Fruit fly (Drosophila melanogaster) whole organism, prepupa: Measurements from ENCODE around the gene CG9133.

ENCODE experiments used
- Blimp-1 ChIP-seq: fragments of 200-800 bp; sonication (Bioruptor generic); optimal IDR thresholded peaks from 3 replicates; lab custom pipeline; 2017; ENCODE audit warnings: missing biosample characterization, missing genetic modification characterization, mild to moderate bottlenecking, moderate library complexity, missing genetic modification reagents
- CG10631 ChIP-seq: fragments of 200-800 bp; sonication (Bioruptor generic); optimal IDR thresholded peaks from 2 replicates; lab custom pipeline; 2016; ENCODE audit warnings: missing biosample characterization, missing genetic modification characterization
- CG10669 ChIP-seq: fragments of 200-800 bp; sonication (Bioruptor generic); optimal IDR thresholded peaks from 3 replicates; lab custom pipeline; 2018; ENCODE audit warnings: missing biosample characterization, mild to moderate bottlenecking, missing genetic modification characterization, moderate library complexity
- CG11294 ChIP-seq: fragments of 200-800 bp; sonication (Bioruptor generic); IDR thresholded peaks from 2 replicates; pipeline ENCODE4 v1.3.6; 2022; ENCODE audit warnings: missing biosample characterization, missing genetic modification characterization
- CG11762 ChIP-seq: fragments of 200-800 bp; sonication (Bioruptor generic); optimal IDR thresholded peaks from 3 replicates; lab custom pipeline; 2016; ENCODE audit warnings: missing biosample characterization, missing genetic modification characterization; ENCODE audit not compliant: insufficient read depth
- CG11902 ChIP-seq: fragments of 200-800 bp; sonication (Bioruptor generic); optimal IDR thresholded peaks from 3 replicates; lab custom pipeline; 2016; ENCODE audit warnings: missing biosample characterization, missing genetic modification characterization
- CG15336 ChIP-seq: fragments of 200-800 bp; sonication (Bioruptor generic); IDR thresholded peaks from 2 replicates; pipeline ENCODE4 v1.3.6; 2022; ENCODE audit warnings: missing biosample characterization, missing genetic modification characterization
- CG1621 ChIP-seq: fragments of 200-800 bp; sonication (Bioruptor generic); optimal IDR thresholded peaks from 3 replicates; lab custom pipeline; 2018; ENCODE audit warnings: missing biosample characterization, mild to moderate bottlenecking, missing genetic modification characterization
- CG3032 ChIP-seq: fragments of 200-800 bp; optimal IDR thresholded peaks from 2 replicates; lab custom pipeline; 2019; ENCODE audit warnings: missing biosample characterization, mild to moderate bottlenecking, missing genetic modification characterization, moderate library complexity
- CG31627 ChIP-seq: fragments of 200-800 bp; sonication (Bioruptor generic); optimal IDR thresholded peaks from 3 replicates; lab custom pipeline; 2016; ENCODE audit warnings: missing biosample characterization, missing genetic modification characterization
- CG32006 ChIP-seq: fragments of 200-800 bp; sonication (Bioruptor generic); optimal IDR thresholded peaks from 3 replicates; lab custom pipeline; 2017; ENCODE audit warnings: missing biosample characterization, mild to moderate bottlenecking, missing genetic modification characterization
- CG34406 ChIP-seq: fragments of 200-800 bp; sonication (Bioruptor generic); optimal IDR thresholded peaks from 3 replicates; lab custom pipeline; 2016; ENCODE audit warnings: missing biosample characterization, missing genetic modification characterization
- CG4318 ChIP-seq: fragments of 200-800 bp; sonication (Bioruptor generic); optimal IDR thresholded peaks from 3 replicates; lab custom pipeline; 2017; ENCODE audit warnings: missing biosample characterization, mild to moderate bottlenecking, missing genetic modification characterization
- CG6276 ChIP-seq: fragments of 200-800 bp; sonication (Bioruptor generic); optimal IDR thresholded peaks from 2 replicates; lab custom pipeline; 2017; ENCODE audit warnings: missing biosample characterization, mild to moderate bottlenecking, missing genetic modification characterization
- CG6792 ChIP-seq: fragments of 200-800 bp; sonication (Bioruptor generic); optimal IDR thresholded peaks from 3 replicates; lab custom pipeline; 2016; ENCODE audit warnings: missing biosample characterization, missing genetic modification characterization
- CG6808 ChIP-seq: fragments of 200-800 bp; sonication (Bioruptor generic); optimal IDR thresholded peaks from 3 replicates; lab custom pipeline; 2017; ENCODE audit warnings: missing biosample characterization, missing genetic modification characterization, mild to moderate bottlenecking, moderate library complexity, missing genetic modification reagents
- CG7368 ChIP-seq: fragments of 200-800 bp; sonication (Bioruptor generic); optimal IDR thresholded peaks from 3 replicates; lab custom pipeline; 2016; ENCODE audit warnings: missing biosample characterization, missing genetic modification characterization
- CG8119 ChIP-seq: fragments of 200-800 bp; sonication (Bioruptor generic); IDR thresholded peaks from 3 replicates; pipeline ENCODE4 v1.3.6; 2022; ENCODE audit warnings: missing biosample characterization, missing genetic modification characterization
- CG8319 ChIP-seq: fragments of 200-800 bp; sonication (Bioruptor generic); optimal IDR thresholded peaks from 3 replicates; lab custom pipeline; 2016; ENCODE audit warnings: missing biosample characterization, missing genetic modification characterization
- CG8632 ChIP-seq: fragments of 200-800 bp; sonication (Bioruptor generic); optimal IDR thresholded peaks from 3 replicates; lab custom pipeline; 2016; ENCODE audit warnings: missing biosample characterization, missing genetic modification characterization
- CG9139 ChIP-seq: fragments of 200-800 bp; sonication (Bioruptor generic); optimal IDR thresholded peaks from 3 replicates; lab custom pipeline; 2017; ENCODE audit warnings: missing biosample characterization, mild to moderate bottlenecking, missing genetic modification characterization
- Eip75B ChIP-seq: fragments of 200-800 bp; sonication (Bioruptor generic); optimal IDR thresholded peaks from 3 replicates; lab custom pipeline; 2016; ENCODE audit warnings: missing biosample characterization, missing genetic modification characterization
- Eip78C ChIP-seq: fragments of 200-800 bp; sonication (Bioruptor generic); peaks from one replicate; lab custom pipeline; 2016; ENCODE audit warnings: missing biosample characterization, missing genetic modification characterization
- Eip93F ChIP-seq: fragments of 200-800 bp; sonication (Bioruptor generic); optimal IDR thresholded peaks from 2 replicates; lab custom pipeline; 2016; ENCODE audit warnings: missing biosample characterization, mild to moderate bottlenecking, missing genetic modification characterization
- Ets96B ChIP-seq: fragments of 200-800 bp; optimal IDR thresholded peaks from 2 replicates; lab custom pipeline; 2019; ENCODE audit warnings: missing biosample characterization, mild to moderate bottlenecking, missing genetic modification characterization, moderate library complexity
- Gug ChIP-seq: fragments of 200-800 bp; sonication (Bioruptor generic); IDR thresholded peaks from 2 replicates; pipeline ENCODE4 v1.3.6; 2022; ENCODE audit warnings: missing biosample characterization, missing genetic modification characterization
- Hr38 ChIP-seq: sonication (Bioruptor generic); optimal IDR thresholded peaks from 2 replicates; lab custom pipeline; 2016; ENCODE audit warnings: missing biosample characterization, missing genetic modification characterization
- Hr39 ChIP-seq: fragments of 200-800 bp; sonication (Bioruptor generic); optimal IDR thresholded peaks from 2 replicates; lab custom pipeline; 2016; ENCODE audit warnings: missing biosample characterization, missing genetic modification characterization
- Hr4 ChIP-seq: fragments of 200-800 bp; sonication (Bioruptor generic); optimal IDR thresholded peaks from 3 replicates; lab custom pipeline; 2016; ENCODE audit warnings: missing biosample characterization, missing genetic modification characterization
- Lpt ChIP-seq: fragments of 200-800 bp; sonication (Bioruptor generic); optimal IDR thresholded peaks from 3 replicates; lab custom pipeline; 2016; ENCODE audit warnings: missing biosample characterization, missing genetic modification characterization
- Met ChIP-seq: fragments of 200-800 bp; sonication (Bioruptor generic); optimal IDR thresholded peaks from 3 replicates; lab custom pipeline; 2016; ENCODE audit warnings: missing biosample characterization, missing genetic modification characterization
- OdsH ChIP-seq: fragments of 200-800 bp; sonication (Bioruptor generic); optimal IDR thresholded peaks from 3 replicates; lab custom pipeline; 2016; ENCODE audit warnings: missing biosample characterization, missing genetic modification characterization
- Smox ChIP-seq: fragments of 200-800 bp; sonication (Bioruptor generic); optimal IDR thresholded peaks from 3 replicates; lab custom pipeline; 2016; ENCODE audit warnings: missing biosample characterization, missing genetic modification characterization
- Sox102F ChIP-seq: fragments of 200-800 bp; sonication (Bioruptor generic); optimal IDR thresholded peaks from 2 replicates; lab custom pipeline; 2016; ENCODE audit warnings: missing biosample characterization, mild to moderate bottlenecking, missing genetic modification characterization
- Sox14 ChIP-seq: fragments of 200-800 bp; sonication (Bioruptor generic); optimal IDR thresholded peaks from 3 replicates; lab custom pipeline; 2016; ENCODE audit warnings: missing biosample characterization, missing genetic modification characterization
- Sox15 ChIP-seq: fragments of 200-800 bp; sonication (Bioruptor generic); optimal IDR thresholded peaks from 3 replicates; lab custom pipeline; 2016; ENCODE audit warnings: missing biosample characterization, missing genetic modification characterization
- achi ChIP-seq: fragments of 200-800 bp; sonication (Bioruptor generic); optimal IDR thresholded peaks from 3 replicates; lab custom pipeline; 2016; ENCODE audit warnings: missing biosample characterization, missing genetic modification characterization
- acj6 ChIP-seq: fragments of 200-800 bp; sonication (Bioruptor generic); optimal IDR thresholded peaks from 3 replicates; lab custom pipeline; 2016; ENCODE audit warnings: missing biosample characterization, missing genetic modification characterization
- dac ChIP-seq: fragments of 200-800 bp; sonication (Bioruptor generic); optimal IDR thresholded peaks from 2 replicates; lab custom pipeline; 2017; ENCODE audit warnings: missing biosample characterization, mild to moderate bottlenecking, missing genetic modification characterization
- dsx ChIP-seq: fragments of 200-800 bp; optimal IDR thresholded peaks from 3 replicates; lab custom pipeline; 2019; ENCODE audit warnings: missing biosample characterization, mild to moderate bottlenecking, missing genetic modification characterization, moderate library complexity; ENCODE audit not compliant: poor library complexity, severe bottlenecking
- eg ChIP-seq: fragments of 200-800 bp; sonication (Bioruptor generic); IDR thresholded peaks from 3 replicates; pipeline ENCODE4 v1.3.6; 2022; ENCODE audit warnings: missing biosample characterization, missing genetic modification characterization
- fd59A ChIP-seq: fragments of 200-800 bp; sonication (Bioruptor generic); optimal IDR thresholded peaks from 2 replicates; lab custom pipeline; 2017; ENCODE audit warnings: missing biosample characterization, mild to moderate bottlenecking, missing genetic modification characterization, missing genetic modification reagents
- fd85E ChIP-seq: fragments of 200-800 bp; sonication (Bioruptor generic); optimal IDR thresholded peaks from 3 replicates; lab custom pipeline; 2016; ENCODE audit warnings: missing biosample characterization, missing genetic modification characterization
- net ChIP-seq: fragments of 200-800 bp; sonication (Bioruptor generic); optimal IDR thresholded peaks from 3 replicates; lab custom pipeline; 2016; ENCODE audit warnings: missing biosample characterization, missing genetic modification characterization
- pdm3 ChIP-seq: fragments of 200-800 bp; sonication (Bioruptor generic); optimal IDR thresholded peaks from 3 replicates; lab custom pipeline; 2016; ENCODE audit warnings: missing biosample characterization, missing genetic modification characterization
- salr ChIP-seq, 2 experiments: fragments of 200-800 bp; sonication (Bioruptor generic); optimal IDR thresholded peaks; 3 replicates each; lab custom pipeline; 2016 to 2018; ENCODE audit warnings: missing biosample characterization in 2 of 2, missing genetic modification characterization in 2 of 2, mild to moderate bottlenecking in 1 of 2
- spab ChIP-seq: fragments of 200-800 bp; sonication (Bioruptor generic); optimal IDR thresholded peaks from 2 replicates; lab custom pipeline; 2017; ENCODE audit warnings: missing biosample characterization, mild to moderate bottlenecking, missing genetic modification characterization, missing genetic modification reagents
- svp ChIP-seq: fragments of 200-800 bp; sonication (Bioruptor generic); peaks from one replicate; lab custom pipeline; 2016; ENCODE audit warnings: missing biosample characterization, missing genetic modification characterization
- vri ChIP-seq: fragments of 200-800 bp; sonication (Bioruptor generic); optimal IDR thresholded peaks from 3 replicates; lab custom pipeline; 2016; ENCODE audit warnings: missing biosample characterization, mild to moderate bottlenecking, missing genetic modification characterization

Gene CG9133

dm6 chr3L:1258547-1258946, 6.7 kb downstream of the CG9133 start:
- TF ChIP-seq CG1621 (no peak), spab (GFP tag; lab: Kevin White, UChicago) (no peak), Sox15 (no peak), CG11294 (GFP tag; lab: Robert Waterston, UW) (no peak), pdm3 (no peak), CG9139 (no peak), Eip78C (no peak), Met (GFP tag; lab: Kevin White, UChicago) (no peak), OdsH (no peak), CG6808 (GFP tag; lab: Kevin White, UChicago) (no peak), Hr4 (no peak), svp (GFP tag; lab: Kevin White, UChicago) (no peak), CG10631 (GFP tag; lab: Kevin White, UChicago) (no peak), CG6276 (GFP tag; lab: Kevin White, UChicago) (no peak), CG34406 (GFP tag; lab: Kevin White, UChicago) (no peak), Eip93F (no peak), CG8632 (GFP tag; lab: Kevin White, UChicago) (no peak), Ets96B (tag; lab: Kevin White, UChicago) (no peak), Blimp-1 (GFP tag; lab: Kevin White, UChicago) (no peak)

- TF ChIP-seq dsx (no peak), Hr39 (GFP tag; lab: Kevin White, UChicago) (peak; percentile 45), fd85E (GFP tag; lab: Kevin White, UChicago) (no peak), Blimp-1 (GFP tag; lab: Kevin White, UChicago) (no peak), Smox (GFP tag; lab: Kevin White, UChicago) (peak; percentile 57), CG11902 (GFP tag; lab: Kevin White, UChicago) (no peak), CG4318 (no peak), CG6792 (peak; percentile 17), Eip78C (peak; percentile 89), CG1621 (no peak), dac (GFP tag; lab: Kevin White, UChicago) (no peak), CG31627 (GFP tag; lab: Kevin White, UChicago) (peak; percentile 40), Eip75B (GFP tag; lab: Kevin White, UChicago) (peak; percentile 56), CG32006 (GFP tag; lab: Kevin White, UChicago) (peak; percentile 32), eg (GFP tag; lab: Robert Waterston, UW) (no peak), Sox14 (GFP tag; lab: Kevin White, UChicago) (peak; percentile 26), CG11294 (GFP tag; lab: Robert Waterston, UW) (no peak), acj6 (GFP tag; lab: Kevin White, UChicago) (peak; percentile 29), CG10631 (GFP tag; lab: Kevin White, UChicago) (peak; percentile 56), svp (GFP tag; lab: Kevin White, UChicago) (peak; percentile 89), Hr38 (no peak), CG8632 (GFP tag; lab: Kevin White, UChicago) (no peak), spab (GFP tag; lab: Kevin White, UChicago) (no peak), Eip93F (no peak), fd59A (GFP tag; lab: Kevin White, UChicago) (no peak), Sox15 (peak; percentile 1), Met (GFP tag; lab: Kevin White, UChicago) (peak; percentile 53), CG9139 (no peak), salr (GFP tag; optimal IDR thresholded peaks at IDR 0.05; lab: Kevin White, UChicago) (peak in 1 of 2 experiments; percentile 5), CG3032 (no peak), Sox102F (peak; percentile 40), achi (peak; percentile 29), net (GFP tag; lab: Kevin White, UChicago) (no peak), CG34406 (GFP tag; lab: Kevin White, UChicago) (no peak), CG15336 (GFP tag; lab: Robert Waterston, UW) (no peak), CG8319 (GFP tag; lab: Kevin White, UChicago) (no peak), Gug (GFP tag; lab: Robert Waterston, UW) (no peak), CG6276 (GFP tag; lab: Kevin White, UChicago) (no peak), CG10669 (GFP tag; lab: Kevin White, UChicago) (no peak), vri (GFP tag; lab: Kevin White, UChicago) (peak; percentile 7), Lpt (no peak), CG7368 (GFP tag; lab: Kevin White, UChicago) (no peak), CG11762 (GFP tag; lab: Kevin White, UChicago) (no peak), OdsH (peak; percentile 44), CG8119 (GFP tag; lab: Robert Waterston, UW) (no peak)
Measured at dm6 chr3L:1264998-1265397, 13.2 kb downstream of the CG9133 start.
